Worm (Caenorhabditis elegans): ENCODE measurements around the gene pxmp-4.

- TF ChIP-seq ttx-3 (tag; optimal IDR thresholded peaks at IDR 0.05) (no peak), pqm-1 (tag; optimal IDR thresholded peaks at IDR 0.05) (no peak), T23F11.4 (GFP tag; optimal IDR thresholded peaks at IDR 0.05) (no peak), ceh-9 (tag; optimal IDR thresholded peaks at IDR 0.05) (no peak), ama-1 (optimal IDR thresholded peaks at IDR 0.05) (no peak)
Measured at ce11 chrIV:337128-337646, at the start of gene pxmp-4.
